Worm (Caenorhabditis elegans) whole organism, L1 larva: ENCODE data around the gene skr-3.

Experiments used
- blmp-1 ChIP-seq: fragments of 150-350 bp; optimal IDR thresholded peaks from 2 replicates; lab custom pipeline; 2014; ENCODE audit warnings: missing biosample characterization, missing genetic modification characterization
- ces-1 ChIP-seq: fragments of 150-350 bp; optimal IDR thresholded peaks from 2 replicates; lab custom pipeline; 2014; ENCODE audit warnings: missing biosample characterization, missing genetic modification reagents, missing genetic modification characterization
- fkh-10 ChIP-seq: sonication (generic microtip); optimal IDR thresholded peaks from 2 replicates; lab custom pipeline; 2017; ENCODE audit warnings: missing biosample characterization, missing genetic modification reagents, missing genetic modification characterization
- pag-3 ChIP-seq: sonication (generic microtip); optimal IDR thresholded peaks from 2 replicates; lab custom pipeline; 2017; ENCODE audit warnings: missing genetic modification characterization, mild to moderate bottlenecking, missing compliant biosample characterization, antibody characterized with exemption, borderline replicate concordance; ENCODE audit not compliant: insufficient read depth
- skn-1 ChIP-seq: fragments of 150-350 bp; optimal IDR thresholded peaks from 2 replicates; lab custom pipeline; 2014; ENCODE audit warnings: missing biosample characterization, missing genetic modification characterization

DNA sequence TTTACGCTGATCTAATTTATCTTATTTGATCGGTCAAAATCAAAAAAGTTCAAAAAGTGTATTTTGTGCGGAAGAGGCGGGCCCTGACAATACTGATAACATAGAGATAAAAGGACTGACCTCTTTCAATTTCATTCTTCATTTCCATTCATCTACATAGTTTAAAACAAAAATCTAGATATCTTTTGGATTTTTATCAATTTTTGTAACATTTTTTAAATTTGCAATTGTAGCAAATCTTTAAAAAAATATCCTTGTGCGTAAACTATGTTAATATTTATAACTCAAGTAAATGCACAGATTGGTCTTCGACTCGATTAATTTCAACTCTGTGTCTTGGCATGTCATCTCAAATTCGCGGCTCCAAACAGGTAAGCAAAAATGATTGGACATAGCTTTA is 17.3 kb upstream of the skr-3 start, which contains the start of gene argk-1:
- no peak for TF ChIP-seq fkh-10 (GFP tag; lab: Kevin White, UChicago)
- TF ChIP-seq skn-1 (tag; lab: Kevin White, UChicago) = no peak
- no peak for TF ChIP-seq ces-1 (GFP tag; lab: Kevin White, UChicago)
- no peak for TF ChIP-seq blmp-1 (tag; lab: Kevin White, UChicago)
- no peak for TF ChIP-seq pag-3
